Fruit fly (Drosophila melanogaster) whole organism, embryonic: ENCODE measurements around the gene CG17637.

Source experiments
- Antp ChIP-seq: fragments of 200-800 bp; sonication (Bioruptor generic); optimal IDR thresholded peaks from 3 replicates; lab custom pipeline; 2016; ENCODE audit warnings: missing biosample characterization, missing genetic modification characterization
- Bgb ChIP-seq: fragments of 200-800 bp; sonication (Bioruptor generic); IDR thresholded peaks from 2 replicates; pipeline ENCODE4 v1.3.6; 2022; ENCODE audit warnings: missing biosample characterization, missing genetic modification characterization; ENCODE audit not compliant: partially characterized antibody
- C15 ChIP-seq: fragments of 200-800 bp; sonication (Bioruptor generic); IDR thresholded peaks from 3 replicates; pipeline ENCODE4 v1.3.6; 2022; ENCODE audit warnings: missing biosample characterization, missing genetic modification characterization
- CG10274 ChIP-seq: fragments of 200-800 bp; sonication (Bioruptor generic); optimal IDR thresholded peaks from 3 replicates; lab custom pipeline; 2017; ENCODE audit warnings: missing biosample characterization, mild to moderate bottlenecking, missing genetic modification characterization
- CG10462 ChIP-seq: fragments of 200-800 bp; sonication (Bioruptor generic); optimal IDR thresholded peaks from 2 replicates; lab custom pipeline; 2016; ENCODE audit warnings: missing biosample characterization, missing genetic modification characterization
- CG10565 ChIP-seq: fragments of 200-800 bp; sonication (Bioruptor generic); optimal IDR thresholded peaks from 3 replicates; lab custom pipeline; 2016; ENCODE audit warnings: missing biosample characterization, mild to moderate bottlenecking, missing genetic modification characterization
- CG11398 ChIP-seq: fragments of 200-800 bp; sonication (Bioruptor generic); optimal IDR thresholded peaks from 2 replicates; lab custom pipeline; 2016; ENCODE audit warnings: missing biosample characterization, missing genetic modification characterization
- CG11560 ChIP-seq: fragments of 200-800 bp; sonication (Bioruptor generic); IDR thresholded peaks from 3 replicates; pipeline ENCODE4 v1.3.6; 2022; ENCODE audit warnings: missing biosample characterization, missing genetic modification characterization
- CG12155 ChIP-seq: fragments of 200-800 bp; sonication (Bioruptor generic); optimal IDR thresholded peaks from 3 replicates; lab custom pipeline; 2016; ENCODE audit warnings: missing biosample characterization, missing genetic modification characterization
- CG14050 ChIP-seq: fragments of 200-800 bp; sonication (Bioruptor generic); IDR thresholded peaks from 3 replicates; pipeline ENCODE4 v1.3.6; 2022; ENCODE audit warnings: missing biosample characterization, missing genetic modification characterization
- CG14860 ChIP-seq: fragments of 200-800 bp; sonication (Bioruptor generic); IDR thresholded peaks from 3 replicates; pipeline ENCODE4 v1.3.6; 2022; ENCODE audit warnings: missing biosample characterization, missing genetic modification characterization; ENCODE audit not compliant: partially characterized antibody
- CG15269 ChIP-seq: fragments of 200-800 bp; sonication (Bioruptor generic); optimal IDR thresholded peaks from 2 replicates; lab custom pipeline; 2018; ENCODE audit warnings: missing biosample characterization, mild to moderate bottlenecking, missing genetic modification characterization, moderate library complexity
- CG15514 ChIP-seq: fragments of 200-800 bp; sonication (Bioruptor generic); optimal IDR thresholded peaks from 3 replicates; lab custom pipeline; 2017; ENCODE audit warnings: missing biosample characterization, missing genetic modification characterization, mild to moderate bottlenecking, moderate library complexity, missing genetic modification reagents
- CG17328 ChIP-seq: fragments of 200-800 bp; sonication (Bioruptor generic); IDR thresholded peaks from 2 replicates; pipeline ENCODE4 v1.3.6; 2022; ENCODE audit warnings: missing biosample characterization, missing genetic modification characterization
- CG3065 ChIP-seq: fragments of 200-800 bp; sonication (Bioruptor generic); optimal IDR thresholded peaks from 2 replicates; lab custom pipeline; 2016; ENCODE audit warnings: missing biosample characterization, missing genetic modification characterization
- CG32772 ChIP-seq: fragments of 200-800 bp; sonication (Bioruptor generic); IDR thresholded peaks from 2 replicates; pipeline ENCODE4 v1.3.6; 2022; ENCODE audit warnings: missing biosample characterization, missing genetic modification characterization
- CG3995 ChIP-seq: fragments of 200-800 bp; sonication (Bioruptor generic); optimal IDR thresholded peaks from 3 replicates; lab custom pipeline; 2016; ENCODE audit warnings: missing biosample characterization, missing genetic modification characterization
- CG4617 ChIP-seq: fragments of 200-800 bp; sonication (Bioruptor generic); optimal IDR thresholded peaks from 3 replicates; lab custom pipeline; 2016; ENCODE audit warnings: missing biosample characterization, missing genetic modification characterization, borderline replicate concordance
- CG5180 ChIP-seq: fragments of 200-800 bp; sonication (Bioruptor generic); optimal IDR thresholded peaks from 3 replicates; lab custom pipeline; 2017; ENCODE audit warnings: missing biosample characterization, missing genetic modification characterization, mild to moderate bottlenecking, moderate library complexity, missing genetic modification reagents
- CG6175 ChIP-seq: fragments of 200-800 bp; sonication (Bioruptor generic); IDR thresholded peaks from 3 replicates; pipeline ENCODE4 v1.3.6; 2022; ENCODE audit warnings: missing biosample characterization, missing genetic modification characterization
- Chrac-16 ChIP-seq: fragments of 200-800 bp; sonication (Bioruptor generic); optimal IDR thresholded peaks from 3 replicates; lab custom pipeline; 2016; ENCODE audit warnings: missing biosample characterization, missing genetic modification characterization
- Ets97D ChIP-seq: fragments of 200-800 bp; sonication (Bioruptor generic); optimal IDR thresholded peaks from 3 replicates; lab custom pipeline; 2016; ENCODE audit warnings: missing biosample characterization, missing genetic modification characterization
- Hey ChIP-seq: fragments of 200-800 bp; sonication (Bioruptor generic); optimal IDR thresholded peaks from 3 replicates; lab custom pipeline; 2018; ENCODE audit warnings: missing biosample characterization, mild to moderate bottlenecking, missing genetic modification characterization
- Mrtf ChIP-seq: fragments of 200-800 bp; sonication (Bioruptor generic); IDR thresholded peaks from 3 replicates; pipeline ENCODE4 v1.3.6; 2022; ENCODE audit warnings: missing biosample characterization, missing genetic modification characterization
- NfI ChIP-seq: fragments of 200-800 bp; sonication (Bioruptor generic); optimal IDR thresholded peaks from 3 replicates; lab custom pipeline; 2018; ENCODE audit warnings: missing biosample characterization, mild to moderate bottlenecking, missing genetic modification characterization, moderate library complexity
- Spps ChIP-seq: fragments of 200-800 bp; sonication (Bioruptor generic); optimal IDR thresholded peaks from 2 replicates; lab custom pipeline; 2018; ENCODE audit warnings: missing biosample characterization, mild to moderate bottlenecking, missing genetic modification characterization
- Sry-β ChIP-seq: fragments of 200-800 bp; sonication (Bioruptor generic); optimal IDR thresholded peaks from 2 replicates; lab custom pipeline; 2018; ENCODE audit warnings: missing biosample characterization, mild to moderate bottlenecking, missing genetic modification characterization, moderate library complexity
- Xbp1 ChIP-seq: fragments of 200-800 bp; sonication (Bioruptor generic); optimal IDR thresholded peaks from 3 replicates; lab custom pipeline; 2016; ENCODE audit warnings: missing biosample characterization, mild to moderate bottlenecking, missing genetic modification characterization
- Xrp1 ChIP-seq: fragments of 200-800 bp; sonication (Bioruptor generic); IDR thresholded peaks from 2 replicates; pipeline ENCODE4 v1.3.6; 2022; ENCODE audit warnings: missing biosample characterization, missing genetic modification characterization
- cato ChIP-seq: fragments of 200-800 bp; sonication (Bioruptor generic); optimal IDR thresholded peaks from 2 replicates; lab custom pipeline; 2016; ENCODE audit warnings: missing biosample characterization, missing genetic modification characterization, borderline replicate concordance
- corto ChIP-seq: fragments of 200-800 bp; sonication (Bioruptor generic); optimal IDR thresholded peaks from 2 replicates; lab custom pipeline; 2016; ENCODE audit warnings: missing biosample characterization, mild to moderate bottlenecking, missing genetic modification characterization, moderate library complexity
- dmrt99B ChIP-seq: fragments of 200-800 bp; sonication (Bioruptor generic); optimal IDR thresholded peaks from 2 replicates; lab custom pipeline; 2018; ENCODE audit warnings: missing biosample characterization, mild to moderate bottlenecking, missing genetic modification characterization, moderate library complexity
- gsb ChIP-seq: fragments of 200-800 bp; sonication (Bioruptor generic); IDR thresholded peaks from 2 replicates; pipeline ENCODE4 v1.3.6; 2022; ENCODE audit warnings: missing biosample characterization, missing genetic modification characterization
- h ChIP-seq: fragments of >200 bp; optimal IDR thresholded peaks from 2 replicates; lab custom pipeline; 2017
- ind ChIP-seq: fragments of 200-800 bp; sonication (Bioruptor generic); optimal IDR thresholded peaks from 3 replicates; lab custom pipeline; 2016; ENCODE audit warnings: missing biosample characterization, missing genetic modification characterization
- nerfin-2 ChIP-seq: fragments of 200-800 bp; sonication (Bioruptor generic); IDR thresholded peaks from 2 replicates; pipeline ENCODE4 v1.3.6; 2022; ENCODE audit warnings: missing biosample characterization, missing genetic modification characterization; ENCODE audit not compliant: partially characterized antibody
- nmo ChIP-seq: fragments of 200-800 bp; sonication (Bioruptor generic); optimal IDR thresholded peaks from 2 replicates; lab custom pipeline; 2018; ENCODE audit warnings: missing biosample characterization, mild to moderate bottlenecking, missing genetic modification characterization, moderate library complexity
- onecut ChIP-seq: fragments of 200-800 bp; sonication (Bioruptor generic); IDR thresholded peaks from 2 replicates; pipeline ENCODE4 v1.3.6; 2022; ENCODE audit warnings: missing biosample characterization, missing genetic modification characterization
- row ChIP-seq: fragments of 200-800 bp; sonication (Bioruptor generic); IDR thresholded peaks from 3 replicates; pipeline ENCODE4 v1.3.6; 2022; ENCODE audit warnings: missing biosample characterization, missing genetic modification characterization
- sob ChIP-seq: fragments of 200-800 bp; sonication (Bioruptor generic); IDR thresholded peaks from 2 replicates; pipeline ENCODE4 v1.3.6; 2022; ENCODE audit warnings: missing biosample characterization, missing genetic modification characterization
- sug ChIP-seq: fragments of 200-800 bp; optimal IDR thresholded peaks from 2 replicates; lab custom pipeline; 2019; ENCODE audit warnings: missing biosample characterization, mild to moderate bottlenecking, missing genetic modification characterization, moderate library complexity
- tll ChIP-seq, 2 experiments: fragments of 200-800 bp in 1 of 2; fragments of >200 bp in 1 of 2; sonication (Bioruptor generic) in 1 of 2; optimal IDR thresholded peaks; 2 replicates each; lab custom pipeline; 2017 to 2019; ENCODE audit warnings: missing biosample characterization in 2 of 2, missing genetic modification characterization in 2 of 2, mild to moderate bottlenecking in 1 of 2, moderate library complexity in 1 of 2
- ttk ChIP-seq: fragments of 200-800 bp; sonication (Bioruptor generic); IDR thresholded peaks from 2 replicates; pipeline ENCODE4 v2.1.2; 2022; ENCODE audit warnings: missing biosample characterization, missing genetic modification characterization

CG17637 gene

DNA sequence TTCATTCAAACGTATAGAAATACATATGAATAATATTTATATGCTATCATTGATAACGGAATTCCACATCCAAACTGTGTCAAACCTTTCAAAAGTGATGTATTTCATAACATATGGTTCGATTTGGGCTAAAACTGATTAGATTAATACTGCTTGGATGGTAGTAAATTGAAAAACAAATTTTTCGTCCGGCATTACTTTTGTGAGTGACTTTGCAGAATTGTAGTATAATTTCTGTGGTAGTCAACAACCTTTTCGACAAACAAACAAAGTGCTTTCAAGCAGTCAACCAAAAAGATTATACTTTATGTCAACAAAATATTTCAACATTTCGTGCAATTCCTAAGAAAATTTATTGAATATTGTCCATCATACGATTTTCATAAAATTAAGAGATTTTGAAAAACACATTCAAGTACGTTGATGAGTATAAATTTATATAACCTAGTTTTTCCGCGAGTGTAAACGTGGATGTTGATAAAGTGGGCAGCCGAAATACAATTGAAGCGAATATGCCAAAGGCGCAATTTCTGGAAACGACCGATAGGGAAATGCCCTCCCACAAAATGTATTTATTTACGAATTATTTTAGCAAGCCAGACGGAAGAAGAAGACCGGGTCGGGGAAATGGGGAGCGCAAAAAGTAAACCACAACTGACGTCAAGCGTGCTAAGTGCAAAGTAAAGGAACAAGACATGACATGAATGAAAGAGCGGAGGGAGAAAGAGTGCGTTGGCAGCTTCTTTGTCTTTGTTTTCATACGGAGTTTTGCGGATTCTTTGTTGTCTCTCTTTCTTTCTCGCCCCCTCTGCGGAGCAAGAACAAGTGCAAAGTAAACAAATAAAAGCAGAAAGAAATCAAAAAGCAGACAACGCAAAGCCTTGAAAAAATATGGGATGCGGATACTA is 14.2 kb downstream of the CG17637 start (continued):
- TF ChIP-seq CG15514 (no peak), nmo (GFP tag; lab: Kevin White, UChicago) (no peak), CG15269 (tag; lab: Kevin White, UChicago) (peak; percentile 60), nerfin-2 (GFP tag; lab: Robert Waterston, UW) (no peak), sob (no peak), Xbp1 (peak; percentile 25), Spps (tag; lab: Kevin White, UChicago) (no peak), ttk (GFP tag; lab: Robert Waterston, UW) (no peak), Antp (GFP tag; lab: Kevin White, UChicago) (no peak), Mrtf (GFP tag; lab: Robert Waterston, UW) (no peak), sug (tag; lab: Kevin White, UChicago) (peak; percentile 8), CG10274 (GFP tag; lab: Kevin White, UChicago) (no peak), CG4617 (GFP tag; lab: Kevin White, UChicago) (no peak), onecut (GFP tag; lab: Robert Waterston, UW) (no peak), gsb (GFP tag; lab: Robert Waterston, UW) (no peak), ind (GFP tag; lab: Kevin White, UChicago) (peak; percentile 8), Hey (tag; lab: Kevin White, UChicago) (no peak), CG17328 (GFP tag; lab: Robert Waterston, UW) (0 out of 2 replicates have a peak, but pooled peaks have one; percentile 29), C15 (GFP tag; lab: Robert Waterston, UW) (no peak), CG5180 (GFP tag; lab: Kevin White, UChicago) (no peak), dmrt99B (peak; percentile 39), Ets97D (GFP tag; lab: Kevin White, UChicago) (no peak), CG14860 (GFP tag; lab: Robert Waterston, UW) (no peak), NfI (peak; percentile 44), CG11560 (no peak), Chrac-16 (GFP tag; lab: Kevin White, UChicago) (peak; percentile 15), CG10462 (no peak), CG3065 (GFP tag; lab: Kevin White, UChicago) (no peak), Sry-β (GFP tag; lab: Kevin White, UChicago) (no peak), CG11398 (GFP tag; lab: Kevin White, UChicago) (no peak), corto (GFP tag; lab: Kevin White, UChicago) (peak; percentile 43), cato (GFP tag; lab: Kevin White, UChicago) (no peak), CG14050 (GFP tag; lab: Robert Waterston, UW) (no peak; the same call in 2 of the 3 replicates), CG32772 (GFP tag; lab: Robert Waterston, UW) (no peak), h (lab: Kevin White, UChicago) (no peak), CG3995 (GFP tag; lab: Kevin White, UChicago) (no peak), CG6175 (GFP tag; lab: Robert Waterston, UW) (no peak), Bgb (GFP tag; lab: Robert Waterston, UW) (no peak), Xrp1 (GFP tag; lab: Robert Waterston, UW) (peak; percentile 38; the same call in 1 of the 2 replicates), tll (GFP tag; optimal IDR thresholded peaks at IDR 0.05; lab: Kevin White, UChicago) (no peak), CG12155 (GFP tag; lab: Kevin White, UChicago) (peak; percentile 20), CG10565 (GFP tag; lab: Kevin White, UChicago) (no peak), row (peak; percentile 56)
